Fruit fly (Drosophila melanogaster) whole organism, embryonic: ENCODE measurements around the gene COX7AL2.

ENCODE experiments used
- CG1024 ChIP-seq: fragments of 200-800 bp; sonication (Bioruptor generic); IDR thresholded peaks from 2 replicates; pipeline ENCODE4 v1.3.6; 2022; ENCODE audit warnings: missing biosample characterization, missing genetic modification characterization
- CG10267 ChIP-seq: fragments of 200-800 bp; sonication (Bioruptor generic); optimal IDR thresholded peaks from 2 replicates; lab custom pipeline; 2018; ENCODE audit warnings: missing biosample characterization, mild to moderate bottlenecking, missing genetic modification characterization, moderate library complexity
- CG10274 ChIP-seq: fragments of 200-800 bp; sonication (Bioruptor generic); optimal IDR thresholded peaks from 3 replicates; lab custom pipeline; 2017; ENCODE audit warnings: missing biosample characterization, mild to moderate bottlenecking, missing genetic modification characterization
- CG12104 ChIP-seq: fragments of 200-800 bp; sonication (Bioruptor generic); optimal IDR thresholded peaks from 3 replicates; lab custom pipeline; 2016; ENCODE audit warnings: missing biosample characterization, missing genetic modification characterization
- CG1603 ChIP-seq: fragments of 200-800 bp; sonication (Bioruptor generic); optimal IDR thresholded peaks from 2 replicates; lab custom pipeline; 2019; ENCODE audit warnings: missing biosample characterization, mild to moderate bottlenecking, missing genetic modification characterization, moderate library complexity
- CG2120 ChIP-seq: fragments of 200-800 bp; sonication (Bioruptor generic); optimal IDR thresholded peaks from 3 replicates; lab custom pipeline; 2016; ENCODE audit warnings: missing biosample characterization, missing genetic modification characterization
- CG32772 ChIP-seq: fragments of 200-800 bp; sonication (Bioruptor generic); IDR thresholded peaks from 2 replicates; pipeline ENCODE4 v1.3.6; 2022; ENCODE audit warnings: missing biosample characterization, missing genetic modification characterization
- CG33213 ChIP-seq: fragments of 200-800 bp; sonication (Bioruptor generic); optimal IDR thresholded peaks from 3 replicates; lab custom pipeline; 2016; ENCODE audit warnings: missing biosample characterization, missing genetic modification characterization
- CG4282 ChIP-seq: fragments of 200-800 bp; sonication (Bioruptor generic); optimal IDR thresholded peaks from 2 replicates; lab custom pipeline; 2016; ENCODE audit warnings: missing biosample characterization, missing genetic modification characterization
- CG43689 ChIP-seq: fragments of 200-800 bp; sonication (Bioruptor generic); IDR thresholded peaks from 2 replicates; pipeline ENCODE4 v1.3.6; 2022; ENCODE audit warnings: missing biosample characterization, missing genetic modification characterization
- CG4617 ChIP-seq: fragments of 200-800 bp; sonication (Bioruptor generic); optimal IDR thresholded peaks from 3 replicates; lab custom pipeline; 2016; ENCODE audit warnings: missing biosample characterization, missing genetic modification characterization, borderline replicate concordance
- CG6683 ChIP-seq: fragments of 200-800 bp; sonication (Bioruptor generic); optimal IDR thresholded peaks from 2 replicates; lab custom pipeline; 2017; ENCODE audit warnings: missing biosample characterization, mild to moderate bottlenecking, missing genetic modification characterization, missing genetic modification reagents
- CG7839 ChIP-seq: fragments of 200-800 bp; sonication (Bioruptor generic); optimal IDR thresholded peaks from 3 replicates; lab custom pipeline; 2018; ENCODE audit warnings: missing biosample characterization, mild to moderate bottlenecking, missing genetic modification characterization, moderate library complexity
- CG8290 ChIP-seq, 3 experiments: fragments of 200-800 bp; sonication (Bioruptor generic); optimal IDR thresholded peaks; 2 replicates each; lab custom pipeline; 2016 to 2019; ENCODE audit warnings: missing biosample characterization in 3 of 3, missing genetic modification characterization in 3 of 3, mild to moderate bottlenecking in 2 of 3, moderate library complexity in 1 of 3
- CG8388 ChIP-seq: fragments of 200-800 bp; sonication (Bioruptor generic); optimal IDR thresholded peaks from 2 replicates; lab custom pipeline; 2019; ENCODE audit warnings: missing biosample characterization, mild to moderate bottlenecking, missing genetic modification characterization, moderate library complexity
- CG8765 ChIP-seq: fragments of 200-800 bp; sonication (Bioruptor generic); IDR thresholded peaks from 2 replicates; pipeline ENCODE4 v1.3.6; 2022; ENCODE audit warnings: missing biosample characterization, missing genetic modification characterization
- D19A ChIP-seq: fragments of 200-800 bp; optimal IDR thresholded peaks from 3 replicates; lab custom pipeline; 2019; ENCODE audit warnings: missing biosample characterization, mild to moderate bottlenecking, missing genetic modification characterization, moderate library complexity
- Dek ChIP-seq: fragments of 200-800 bp; sonication (Bioruptor generic); optimal IDR thresholded peaks from 3 replicates; lab custom pipeline; 2019; ENCODE audit warnings: missing biosample characterization, mild to moderate bottlenecking, missing genetic modification characterization, moderate library complexity
- E2f1 ChIP-seq: fragments of 200-800 bp; sonication (Bioruptor generic); IDR thresholded peaks from 2 replicates; pipeline ENCODE4 v1.3.6; 2022; ENCODE audit warnings: missing biosample characterization, missing genetic modification characterization
- ERR ChIP-seq: fragments of 200-800 bp; sonication (Bioruptor generic); optimal IDR thresholded peaks from 2 replicates; lab custom pipeline; 2016; ENCODE audit warnings: missing biosample characterization, missing genetic modification characterization
- Gsc ChIP-seq: fragments of 200-800 bp; sonication (Bioruptor generic); IDR thresholded peaks from 2 replicates; pipeline ENCODE4 v1.3.6; 2022; ENCODE audit warnings: missing biosample characterization, missing genetic modification characterization
- HLH3B ChIP-seq: fragments of 200-800 bp; sonication (Bioruptor generic); IDR thresholded peaks from 2 replicates; pipeline ENCODE4 v1.3.6; 2022; ENCODE audit warnings: missing biosample characterization, missing genetic modification characterization
- HmgZ ChIP-seq: fragments of 200-800 bp; sonication (Bioruptor generic); optimal IDR thresholded peaks from 2 replicates; lab custom pipeline; 2018; ENCODE audit warnings: missing biosample characterization, mild to moderate bottlenecking, missing genetic modification characterization
- Kr ChIP-seq: fragments of 200-800 bp; sonication (Bioruptor generic); optimal IDR thresholded peaks from 2 replicates; lab custom pipeline; 2017; ENCODE audit warnings: missing biosample characterization, mild to moderate bottlenecking, missing genetic modification characterization
- Mad ChIP-seq: fragments of 200-800 bp; sonication (Bioruptor generic); optimal IDR thresholded peaks from 2 replicates; lab custom pipeline; 2016; ENCODE audit warnings: missing biosample characterization, missing genetic modification characterization
- Med ChIP-seq: fragments of 200-800 bp; sonication (Bioruptor generic); peaks from one replicate; lab custom pipeline; 2016; ENCODE audit warnings: missing biosample characterization, missing genetic modification characterization, mild to moderate bottlenecking, inconsistent platforms, moderate library complexity
- Optix ChIP-seq: fragments of 200-800 bp; sonication (Bioruptor generic); IDR thresholded peaks from 3 replicates; pipeline ENCODE4 v1.3.6; 2022; ENCODE audit warnings: missing biosample characterization, missing genetic modification characterization
- Sox102F ChIP-seq: fragments of 200-800 bp; sonication (Bioruptor generic); optimal IDR thresholded peaks from 2 replicates; lab custom pipeline; 2018; ENCODE audit warnings: missing biosample characterization, mild to moderate bottlenecking, missing genetic modification characterization, moderate library complexity
- Spps ChIP-seq: fragments of 200-800 bp; sonication (Bioruptor generic); optimal IDR thresholded peaks from 2 replicates; lab custom pipeline; 2018; ENCODE audit warnings: missing biosample characterization, mild to moderate bottlenecking, missing genetic modification characterization
- YL-1 ChIP-seq: fragments of 200-800 bp; sonication (Bioruptor generic); optimal IDR thresholded peaks from 3 replicates; lab custom pipeline; 2017; ENCODE audit warnings: missing biosample characterization, mild to moderate bottlenecking, missing genetic modification characterization
- ara ChIP-seq: fragments of 200-800 bp; sonication (Bioruptor generic); IDR thresholded peaks from 2 replicates; pipeline ENCODE4 v1.3.6; 2022; ENCODE audit warnings: missing biosample characterization, missing genetic modification characterization
- ase ChIP-seq: fragments of 200-800 bp; sonication (Bioruptor generic); IDR thresholded peaks from 3 replicates; pipeline ENCODE4 v1.3.6; 2022; ENCODE audit warnings: missing biosample characterization, missing genetic modification characterization
- az2 ChIP-seq: fragments of 200-800 bp; sonication (Bioruptor generic); optimal IDR thresholded peaks from 3 replicates; lab custom pipeline; 2016; ENCODE audit warnings: missing biosample characterization, missing genetic modification characterization
- bcd ChIP-seq: fragments of 200-800 bp; sonication (Bioruptor generic); optimal IDR thresholded peaks from 2 replicates; lab custom pipeline; 2017; ENCODE audit warnings: missing biosample characterization, mild to moderate bottlenecking, missing genetic modification characterization
- cad ChIP-seq: fragments of >200 bp; optimal IDR thresholded peaks from 2 replicates; lab custom pipeline; 2017; ENCODE audit warnings: missing biosample characterization, missing genetic modification characterization
- cato ChIP-seq: fragments of 200-800 bp; sonication (Bioruptor generic); optimal IDR thresholded peaks from 2 replicates; lab custom pipeline; 2016; ENCODE audit warnings: missing biosample characterization, missing genetic modification characterization, borderline replicate concordance
- chm ChIP-seq: fragments of 200-800 bp; sonication (Bioruptor generic); IDR thresholded peaks from 2 replicates; pipeline ENCODE4 v1.3.6; 2022; ENCODE audit warnings: missing biosample characterization, missing genetic modification characterization
- crp ChIP-seq, 2 experiments: fragments of 200-800 bp; sonication (Bioruptor generic); optimal IDR thresholded peaks; 2 replicates in 1 of 2; 3 replicates in 1 of 2; lab custom pipeline; 2017; ENCODE audit warnings: missing biosample characterization in 2 of 2, missing genetic modification characterization in 2 of 2, mild to moderate bottlenecking in 1 of 2, moderate library complexity in 1 of 2
- cwo ChIP-seq: fragments of 200-800 bp; sonication (Bioruptor generic); optimal IDR thresholded peaks from 3 replicates; lab custom pipeline; 2017; ENCODE audit warnings: missing biosample characterization, missing genetic modification characterization, mild to moderate bottlenecking, moderate library complexity, missing genetic modification reagents
- danr ChIP-seq: fragments of 200-800 bp; sonication (Bioruptor generic); IDR thresholded peaks from 2 replicates; pipeline ENCODE4 v1.3.6; 2022; ENCODE audit warnings: missing biosample characterization, missing genetic modification characterization
- eyg ChIP-seq: fragments of 200-800 bp; sonication (Bioruptor generic); optimal IDR thresholded peaks from 3 replicates; lab custom pipeline; 2016; ENCODE audit warnings: missing biosample characterization, missing genetic modification characterization
- fd96Cb ChIP-seq: fragments of 200-800 bp; sonication (Bioruptor generic); optimal IDR thresholded peaks from 2 replicates; lab custom pipeline; 2018; ENCODE audit warnings: missing biosample characterization, mild to moderate bottlenecking, missing genetic modification characterization, moderate library complexity
- grn ChIP-seq: fragments of 200-800 bp; sonication (Bioruptor generic); optimal IDR thresholded peaks from 3 replicates; lab custom pipeline; 2017; ENCODE audit warnings: missing biosample characterization, missing genetic modification characterization
- hb ChIP-seq: fragments of 200-800 bp; sonication (Bioruptor generic); IDR thresholded peaks from 3 replicates; pipeline ENCODE4 v1.3.6; 2022; ENCODE audit warnings: missing biosample characterization, missing genetic modification characterization; ENCODE audit not compliant: partially characterized antibody
- jigr1 ChIP-seq: fragments of 200-800 bp; sonication (Bioruptor generic); IDR thresholded peaks from 3 replicates; pipeline ENCODE4 v1.3.6; 2022; ENCODE audit warnings: missing biosample characterization, missing genetic modification characterization
- kay ChIP-seq: fragments of 200-800 bp; sonication (Bioruptor generic); optimal IDR thresholded peaks from 2 replicates; lab custom pipeline; 2016; ENCODE audit warnings: missing biosample characterization, missing genetic modification characterization
- klu ChIP-seq: fragments of 200-800 bp; sonication (Bioruptor generic); IDR thresholded peaks from 2 replicates; pipeline ENCODE4 v1.3.6; 2022; ENCODE audit warnings: missing biosample characterization, missing genetic modification characterization
- kni ChIP-seq: fragments of 200-800 bp; sonication (Bioruptor generic); optimal IDR thresholded peaks from 3 replicates; lab custom pipeline; 2017; ENCODE audit warnings: mild to moderate bottlenecking, missing biosample characterization, missing genetic modification reagents, missing genetic modification characterization
- lmd ChIP-seq: fragments of 200-800 bp; sonication (Bioruptor generic); IDR thresholded peaks from 2 replicates; pipeline ENCODE4 v1.3.6; 2022; ENCODE audit warnings: missing biosample characterization, missing genetic modification characterization
- nom ChIP-seq: fragments of 200-800 bp; sonication (Bioruptor generic); optimal IDR thresholded peaks from 2 replicates; lab custom pipeline; 2017; ENCODE audit warnings: missing biosample characterization, missing genetic modification characterization, mild to moderate bottlenecking, moderate library complexity, missing genetic modification reagents
- pfk ChIP-seq: fragments of 200-800 bp; sonication (Bioruptor generic); optimal IDR thresholded peaks from 2 replicates; lab custom pipeline; 2018; ENCODE audit warnings: missing biosample characterization, mild to moderate bottlenecking, missing genetic modification characterization, moderate library complexity

COX7AL2 gene

DNA sequence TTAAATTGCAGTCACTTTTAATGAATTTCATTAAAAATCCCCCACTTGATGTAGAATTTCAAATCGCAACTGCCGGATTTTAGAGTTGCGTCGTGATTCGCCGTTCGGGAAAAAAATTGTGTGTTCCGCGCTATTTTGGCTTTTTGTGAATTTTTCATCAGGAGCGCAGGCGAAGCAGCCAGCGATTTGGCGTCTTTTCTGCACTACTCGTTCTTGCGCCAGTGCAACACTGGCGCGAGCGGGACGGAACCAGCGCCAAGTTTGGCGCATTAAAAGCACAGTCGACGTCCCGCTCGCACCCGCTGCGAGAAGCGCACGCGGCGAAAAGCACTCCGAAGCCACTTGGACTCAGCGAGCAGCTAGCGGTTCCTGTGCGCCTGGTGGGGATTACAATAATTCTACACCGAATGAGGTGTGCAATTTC, 4.3 kb downstream of the COX7AL2 start (continued):
- no peak for TF ChIP-seq ara (GFP tag; lab: Robert Waterston, UW)
- TF ChIP-seq eyg = no peak
- peak; percentile 57 for TF ChIP-seq cwo (GFP tag; lab: Kevin White, UChicago)
- TF ChIP-seq chm (GFP tag; lab: Robert Waterston, UW) = no peak
- no peak for TF ChIP-seq CG1024 (GFP tag; lab: Robert Waterston, UW)
- no peak for TF ChIP-seq danr
- TF ChIP-seq fd96Cb (tag; lab: Kevin White, UChicago) = no peak
- peak; percentile 60 for TF ChIP-seq ERR (GFP tag; lab: Kevin White, UChicago)
- no peak for TF ChIP-seq Kr
- TF ChIP-seq CG33213 (GFP tag; lab: Kevin White, UChicago) = peak; percentile 96
- TF ChIP-seq kay (GFP tag; lab: Kevin White, UChicago) = peak; percentile 18
- TF ChIP-seq CG10274 (GFP tag; lab: Kevin White, UChicago) = no peak
- no peak for TF ChIP-seq Dek (tag; lab: Kevin White, UChicago)
- peak; percentile 26 for TF ChIP-seq CG2120 (GFP tag; lab: Kevin White, UChicago)
- TF ChIP-seq klu (GFP tag; lab: Robert Waterston, UW) = no peak
- no peak for TF ChIP-seq Gsc (GFP tag; lab: Robert Waterston, UW)
- peak; percentile 65 for TF ChIP-seq CG1603 (tag; lab: Kevin White, UChicago)
- TF ChIP-seq CG43689 = no peak
- no peak for TF ChIP-seq Spps (tag; lab: Kevin White, UChicago)
- TF ChIP-seq D19A (tag; lab: Kevin White, UChicago) = peak; percentile 40
- peak; percentile 1 for TF ChIP-seq CG4282 (GFP tag; lab: Kevin White, UChicago)
- TF ChIP-seq CG8765 (GFP tag; lab: Robert Waterston, UW) = no peak
- TF ChIP-seq hb (GFP tag; lab: Robert Waterston, UW) = no peak
- TF ChIP-seq grn (GFP tag; lab: Kevin White, UChicago) = no peak
- TF ChIP-seq pfk (GFP tag; lab: Kevin White, UChicago) = peak; percentile 40
- TF ChIP-seq bcd (GFP tag; lab: Kevin White, UChicago) = peak; percentile 40
- no peak for TF ChIP-seq crp (GFP tag; optimal IDR thresholded peaks at IDR 0.05; lab: Kevin White, UChicago)
- TF ChIP-seq cad (GFP tag; lab: Kevin White, UChicago) = no peak
- TF ChIP-seq CG10267 = no peak
- TF ChIP-seq CG12104 = peak; percentile 6
- no peak for TF ChIP-seq az2 (GFP tag; lab: Kevin White, UChicago)
- peak; percentile 21 for TF ChIP-seq CG8290 (GFP tag; optimal IDR thresholded peaks at IDR 0.05; lab: Kevin White, UChicago)
- TF ChIP-seq CG8290 (tag; optimal IDR thresholded peaks at IDR 0.05; lab: Kevin White, UChicago) = peak; percentile 42 to 80
- TF ChIP-seq Med (GFP tag; lab: Kevin White, UChicago) = peak; percentile 88
- no peak for TF ChIP-seq HLH3B (GFP tag; lab: Robert Waterston, UW)
- TF ChIP-seq lmd (GFP tag; lab: Robert Waterston, UW) = no peak
- peak; percentile 30 for TF ChIP-seq Mad (GFP tag; lab: Kevin White, UChicago)
- no peak for TF ChIP-seq Optix (GFP tag; lab: Robert Waterston, UW)
- TF ChIP-seq Sox102F = no peak
- TF ChIP-seq jigr1 (GFP tag; lab: Robert Waterston, UW) = no peak
- TF ChIP-seq kni (GFP tag; lab: Kevin White, UChicago) = peak; percentile 87
- TF ChIP-seq CG6683 (GFP tag; lab: Kevin White, UChicago) = peak; percentile 15
- TF ChIP-seq nom (GFP tag; lab: Kevin White, UChicago) = peak; percentile 66
- TF ChIP-seq CG4617 (GFP tag; lab: Kevin White, UChicago) = no peak
- TF ChIP-seq cato = no peak
- TF ChIP-seq CG32772 = no peak
- TF ChIP-seq CG8388 (GFP tag; lab: Kevin White, UChicago) = peak; percentile 33
- TF ChIP-seq YL-1 (GFP tag; lab: Kevin White, UChicago) = peak; percentile 63
- TF ChIP-seq E2f1 (GFP tag; lab: Robert Waterston, UW) = no peak
- peak; percentile 87 for TF ChIP-seq HmgZ (tag; lab: Kevin White, UChicago)
- TF ChIP-seq CG7839 (tag; lab: Kevin White, UChicago) = peak; percentile 23
- TF ChIP-seq ase (GFP tag; lab: Robert Waterston, UW) = no peak
